Fruit fly (Drosophila melanogaster) whole organism, embryonic: ENCODE data around the gene CG7974.
A peak's percentile ranks its signal among the peaks of the same experiment; 100 is the strongest.

Experiments
- CG11560 ChIP-seq: fragments of 200-800 bp; sonication (Bioruptor generic); IDR thresholded peaks from 3 replicates; pipeline ENCODE4 v1.3.6; 2022; ENCODE audit warnings: missing biosample characterization, missing genetic modification characterization
- CG1233 ChIP-seq: fragments of 200-800 bp; sonication (Bioruptor generic); optimal IDR thresholded peaks from 4 replicates; lab custom pipeline; 2018; ENCODE audit warnings: missing biosample characterization, mild to moderate bottlenecking, missing genetic modification characterization
- CG12769 ChIP-seq: fragments of 200-800 bp; sonication (Bioruptor generic); optimal IDR thresholded peaks from 2 replicates; lab custom pipeline; 2019; ENCODE audit warnings: missing biosample characterization, mild to moderate bottlenecking, missing genetic modification characterization, moderate library complexity
- CG14667 ChIP-seq: fragments of 200-800 bp; sonication (Bioruptor generic); IDR thresholded peaks from 2 replicates; pipeline ENCODE4 v1.3.6; 2022; ENCODE audit warnings: missing biosample characterization, missing genetic modification characterization
- CG15479 ChIP-seq: fragments of 200-800 bp; sonication (Bioruptor generic); optimal IDR thresholded peaks from 3 replicates; lab custom pipeline; 2019; ENCODE audit warnings: missing biosample characterization, mild to moderate bottlenecking, missing genetic modification characterization, moderate library complexity
- CG16813 ChIP-seq: fragments of 200-800 bp; sonication (Bioruptor generic); IDR thresholded peaks from 3 replicates; pipeline ENCODE4 v1.3.6; 2022; ENCODE audit warnings: missing biosample characterization, missing genetic modification characterization; ENCODE audit not compliant: partially characterized antibody
- CG17328 ChIP-seq: fragments of 200-800 bp; sonication (Bioruptor generic); IDR thresholded peaks from 2 replicates; pipeline ENCODE4 v1.3.6; 2022; ENCODE audit warnings: missing biosample characterization, missing genetic modification characterization
- CG31441 ChIP-seq: fragments of 200-800 bp; sonication (Bioruptor generic); IDR thresholded peaks from 2 replicates; pipeline ENCODE4 v1.3.6; 2022; ENCODE audit warnings: missing biosample characterization, missing genetic modification characterization
- CG3163 ChIP-seq: fragments of 200-800 bp; sonication (Bioruptor generic); optimal IDR thresholded peaks from 3 replicates; lab custom pipeline; 2016; ENCODE audit warnings: missing biosample characterization, missing genetic modification characterization
- CG33213 ChIP-seq: fragments of 200-800 bp; sonication (Bioruptor generic); optimal IDR thresholded peaks from 3 replicates; lab custom pipeline; 2016; ENCODE audit warnings: missing biosample characterization, missing genetic modification characterization
- CG4820 ChIP-seq: fragments of 200-800 bp; sonication (Bioruptor generic); optimal IDR thresholded peaks from 3 replicates; lab custom pipeline; 2016; ENCODE audit warnings: missing biosample characterization, missing genetic modification characterization
- CG6254 ChIP-seq: fragments of 200-800 bp; sonication (Bioruptor generic); optimal IDR thresholded peaks from 3 replicates; lab custom pipeline; 2017; ENCODE audit warnings: mild to moderate bottlenecking, missing biosample characterization, missing genetic modification reagents, missing genetic modification characterization
- Camta ChIP-seq: fragments of 200-800 bp; sonication (Bioruptor generic); optimal IDR thresholded peaks from 2 replicates; lab custom pipeline; 2016; ENCODE audit warnings: missing biosample characterization, missing genetic modification characterization
- D19B ChIP-seq: fragments of 200-800 bp; sonication (Bioruptor generic); optimal IDR thresholded peaks from 2 replicates; lab custom pipeline; 2017; ENCODE audit warnings: missing biosample characterization, mild to moderate bottlenecking, missing genetic modification characterization
- Deaf1 ChIP-seq: fragments of 200-800 bp; optimal IDR thresholded peaks from 3 replicates; lab custom pipeline; 2019; ENCODE audit warnings: missing biosample characterization, mild to moderate bottlenecking, missing genetic modification characterization, moderate library complexity
- Dll ChIP-seq: fragments of 200-800 bp; sonication (Bioruptor generic); IDR thresholded peaks from 4 replicates; pipeline ENCODE4 v1.3.6; 2022; ENCODE audit warnings: missing biosample characterization, missing genetic modification characterization; ENCODE audit not compliant: partially characterized antibody
- Drgx ChIP-seq: fragments of 200-800 bp; sonication (Bioruptor generic); IDR thresholded peaks from 2 replicates; pipeline ENCODE4 v1.3.6; 2022; ENCODE audit warnings: missing biosample characterization, missing genetic modification characterization
- Ets65A ChIP-seq: fragments of 200-800 bp; sonication (Bioruptor generic); peaks from one replicate; lab custom pipeline; 2016; ENCODE audit warnings: missing biosample characterization, missing genetic modification characterization
- Ets97D ChIP-seq: fragments of 200-800 bp; sonication (Bioruptor generic); optimal IDR thresholded peaks from 3 replicates; lab custom pipeline; 2016; ENCODE audit warnings: missing biosample characterization, missing genetic modification characterization
- Gug ChIP-seq: fragments of 200-800 bp; sonication (Bioruptor generic); IDR thresholded peaks from 4 replicates; pipeline ENCODE4 v1.3.6; 2022; ENCODE audit warnings: missing biosample characterization, missing genetic modification characterization
- H2.0 ChIP-seq: fragments of 200-800 bp; sonication (Bioruptor generic); IDR thresholded peaks from 2 replicates; pipeline ENCODE4 v1.3.6; 2022; ENCODE audit warnings: missing biosample characterization, missing genetic modification characterization
- Hey ChIP-seq: fragments of 200-800 bp; sonication (Bioruptor generic); optimal IDR thresholded peaks from 3 replicates; lab custom pipeline; 2018; ENCODE audit warnings: missing biosample characterization, mild to moderate bottlenecking, missing genetic modification characterization
- Hmx ChIP-seq: fragments of 200-800 bp; sonication (Bioruptor generic); optimal IDR thresholded peaks from 2 replicates; lab custom pipeline; 2016; ENCODE audit warnings: missing biosample characterization, missing genetic modification characterization
- Hsf ChIP-seq: fragments of 200-800 bp; sonication (Bioruptor generic); optimal IDR thresholded peaks from 3 replicates; lab custom pipeline; 2016; ENCODE audit warnings: missing biosample characterization, missing genetic modification characterization
- Lhr ChIP-seq: fragments of 200-800 bp; sonication (Bioruptor generic); optimal IDR thresholded peaks from 3 replicates; lab custom pipeline; 2017; ENCODE audit warnings: mild to moderate bottlenecking, missing biosample characterization, missing genetic modification reagents, missing genetic modification characterization
- NFAT ChIP-seq: fragments of 200-800 bp; sonication (Bioruptor generic); IDR thresholded peaks from 2 replicates; pipeline ENCODE4 v1.3.6; 2022; ENCODE audit warnings: missing biosample characterization, missing genetic modification characterization
- NK7.1 ChIP-seq: fragments of 200-800 bp; sonication (Bioruptor generic); optimal IDR thresholded peaks from 3 replicates; lab custom pipeline; 2016; ENCODE audit warnings: missing biosample characterization, missing genetic modification characterization
- Opbp ChIP-seq: fragments of 200-800 bp; sonication (Bioruptor generic); IDR thresholded peaks from 3 replicates; pipeline ENCODE4 v1.3.6; 2022; ENCODE audit warnings: missing biosample characterization, missing genetic modification characterization; ENCODE audit not compliant: partially characterized antibody
- Scr ChIP-seq: fragments of 200-800 bp; sonication (Bioruptor generic); IDR thresholded peaks from 2 replicates; pipeline ENCODE4 v1.3.6; 2022; ENCODE audit warnings: missing biosample characterization, missing genetic modification characterization; ENCODE audit not compliant: partially characterized antibody
- Sox100B ChIP-seq: fragments of 200-800 bp; sonication (Bioruptor generic); optimal IDR thresholded peaks from 3 replicates; lab custom pipeline; 2018; ENCODE audit warnings: missing biosample characterization, mild to moderate bottlenecking, missing genetic modification characterization
- Sry-β ChIP-seq: fragments of 200-800 bp; sonication (Bioruptor generic); optimal IDR thresholded peaks from 2 replicates; lab custom pipeline; 2018; ENCODE audit warnings: missing biosample characterization, mild to moderate bottlenecking, missing genetic modification characterization, moderate library complexity
- Sry-δ ChIP-seq: fragments of 200-800 bp; sonication (Bioruptor generic); optimal IDR thresholded peaks from 2 replicates; lab custom pipeline; 2016; ENCODE audit warnings: missing biosample characterization, missing genetic modification characterization
- abd-A ChIP-seq: fragments of 200-800 bp; sonication (Bioruptor generic); optimal IDR thresholded peaks from 3 replicates; lab custom pipeline; 2019; ENCODE audit warnings: missing biosample characterization, mild to moderate bottlenecking, missing genetic modification characterization, moderate library complexity
- ac ChIP-seq: fragments of 200-800 bp; sonication (Bioruptor generic); optimal IDR thresholded peaks from 3 replicates; lab custom pipeline; 2017; ENCODE audit warnings: missing biosample characterization, mild to moderate bottlenecking, missing genetic modification characterization
- amos ChIP-seq: fragments of 200-800 bp; sonication (Bioruptor generic); IDR thresholded peaks from 2 replicates; pipeline ENCODE4 v1.3.6; 2022; ENCODE audit warnings: missing biosample characterization, missing genetic modification characterization; ENCODE audit not compliant: partially characterized antibody
- corto ChIP-seq: fragments of 200-800 bp; sonication (Bioruptor generic); optimal IDR thresholded peaks from 2 replicates; lab custom pipeline; 2016; ENCODE audit warnings: missing biosample characterization, mild to moderate bottlenecking, missing genetic modification characterization, moderate library complexity
- dimm ChIP-seq: fragments of 200-800 bp; sonication (Bioruptor generic); IDR thresholded peaks from 2 replicates; pipeline ENCODE4 v1.3.6; 2022; ENCODE audit warnings: missing biosample characterization, missing genetic modification characterization
- fd64A ChIP-seq: fragments of 200-800 bp; sonication (Bioruptor generic); optimal IDR thresholded peaks from 3 replicates; lab custom pipeline; 2018; ENCODE audit warnings: missing biosample characterization, mild to moderate bottlenecking, missing genetic modification characterization
- gsb-n ChIP-seq: fragments of 200-800 bp; sonication (Bioruptor generic); optimal IDR thresholded peaks from 3 replicates; lab custom pipeline; 2018; ENCODE audit warnings: missing biosample characterization, mild to moderate bottlenecking, missing genetic modification characterization
- insv ChIP-seq, 2 experiments: fragments of 200-800 bp; sonication (Bioruptor generic); optimal IDR thresholded peaks; 3 replicates each; lab custom pipeline; 2016 to 2018; ENCODE audit warnings: missing biosample characterization in 2 of 2, missing genetic modification characterization in 2 of 2
- lilli ChIP-seq: fragments of 200-800 bp; sonication (Bioruptor generic); optimal IDR thresholded peaks from 3 replicates; lab custom pipeline; 2016; ENCODE audit warnings: missing biosample characterization, missing genetic modification characterization
- mirr ChIP-seq: fragments of 200-800 bp; sonication (Bioruptor generic); optimal IDR thresholded peaks from 3 replicates; lab custom pipeline; 2018; ENCODE audit warnings: missing biosample characterization, mild to moderate bottlenecking, missing genetic modification characterization
- otp ChIP-seq: fragments of 200-800 bp; sonication (Bioruptor generic); IDR thresholded peaks from 3 replicates; pipeline ENCODE4, ENCODE4 v1.3.6; 2022; ENCODE audit warnings: missing biosample characterization, missing genetic modification characterization
- phol ChIP-seq: fragments of 200-800 bp; sonication (Bioruptor generic); optimal IDR thresholded peaks from 3 replicates; lab custom pipeline; 2018; ENCODE audit warnings: missing biosample characterization, mild to moderate bottlenecking, missing genetic modification characterization, moderate library complexity
- ssp ChIP-seq: fragments of 200-800 bp; sonication (Bioruptor generic); IDR thresholded peaks from 2 replicates; pipeline ENCODE4 v1.3.6; 2022; ENCODE audit warnings: missing biosample characterization, missing genetic modification characterization
- stwl ChIP-seq: fragments of 200-800 bp; sonication (Bioruptor generic); optimal IDR thresholded peaks from 3 replicates; lab custom pipeline; 2018; ENCODE audit warnings: missing biosample characterization, mild to moderate bottlenecking, missing genetic modification characterization, moderate library complexity
- sug ChIP-seq: fragments of 200-800 bp; optimal IDR thresholded peaks from 2 replicates; lab custom pipeline; 2019; ENCODE audit warnings: missing biosample characterization, mild to moderate bottlenecking, missing genetic modification characterization, moderate library complexity
- tll ChIP-seq, 2 experiments: fragments of 200-800 bp in 1 of 2; fragments of >200 bp in 1 of 2; sonication (Bioruptor generic) in 1 of 2; optimal IDR thresholded peaks; 2 replicates each; lab custom pipeline; 2017 to 2019; ENCODE audit warnings: missing biosample characterization in 2 of 2, missing genetic modification characterization in 2 of 2, mild to moderate bottlenecking in 1 of 2, moderate library complexity in 1 of 2
- toy ChIP-seq: fragments of 200-800 bp; sonication (Bioruptor generic); IDR thresholded peaks from 2 replicates; pipeline ENCODE4 v1.3.6; 2022; ENCODE audit warnings: missing biosample characterization, missing genetic modification characterization
- trh ChIP-seq: fragments of 200-800 bp; sonication (Bioruptor generic); optimal IDR thresholded peaks from 2 replicates; lab custom pipeline; 2016; ENCODE audit warnings: missing biosample characterization, missing genetic modification characterization

The CG7974 gene

DNA sequence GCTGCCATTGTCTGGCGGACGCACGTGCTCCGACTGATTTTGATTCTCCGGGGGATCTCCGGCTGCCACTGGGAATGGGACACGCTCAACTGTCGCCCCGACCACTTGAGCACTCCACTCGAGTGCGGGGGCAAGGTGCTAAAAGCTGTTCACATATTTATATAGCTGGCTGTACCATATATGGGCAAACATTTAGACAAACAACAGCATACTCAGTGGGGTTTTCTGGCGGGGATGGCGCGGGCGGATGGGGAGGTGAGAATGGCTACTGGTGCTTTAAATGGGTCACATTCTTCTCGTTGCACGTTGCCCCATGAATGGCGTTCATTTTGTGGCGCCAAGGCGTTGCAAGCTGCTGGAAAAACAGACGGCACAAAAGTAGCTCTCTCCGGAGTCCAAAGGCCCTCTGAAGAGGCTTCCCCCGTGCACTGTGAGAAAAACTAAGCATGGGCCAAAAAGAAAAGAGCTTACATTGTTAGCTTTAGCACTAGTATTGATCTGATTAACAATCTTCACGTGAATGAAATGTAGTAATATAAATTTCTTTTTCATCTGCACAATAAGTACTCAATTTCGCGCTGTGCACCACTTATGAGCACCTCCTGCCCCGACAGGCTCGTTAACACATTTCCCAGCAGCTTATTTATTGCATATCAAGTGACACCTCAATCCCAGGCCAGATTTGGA is 25.9 kb downstream of the CG7974 start (continued):
- TF ChIP-seq CG4820 = peak; percentile 50
- no peak for TF ChIP-seq CG12769 (tag; lab: Kevin White, UChicago)
- no peak for TF ChIP-seq gsb-n (tag; lab: Kevin White, UChicago)
- no peak for TF ChIP-seq Deaf1 (tag; lab: Kevin White, UChicago)
- no peak for TF ChIP-seq insv (GFP tag; optimal IDR thresholded peaks at IDR 0.05; lab: Kevin White, UChicago)
- TF ChIP-seq abd-A (tag; lab: Kevin White, UChicago) = no peak
- TF ChIP-seq toy (GFP tag; lab: Robert Waterston, UW) = no peak
- TF ChIP-seq mirr = peak; percentile 17
- no peak for TF ChIP-seq tll (GFP tag; optimal IDR thresholded peaks at IDR 0.05; lab: Kevin White, UChicago)
- TF ChIP-seq Hmx (GFP tag; lab: Kevin White, UChicago) = no peak
- no peak for TF ChIP-seq amos
- TF ChIP-seq fd64A (GFP tag; lab: Kevin White, UChicago) = peak; percentile 61
- no peak for TF ChIP-seq Sry-β (GFP tag; lab: Kevin White, UChicago)
- TF ChIP-seq stwl (tag; lab: Kevin White, UChicago) = no peak
- peak; percentile 69; the same call in 2 of the 3 replicates for TF ChIP-seq otp (GFP tag; lab: Robert Waterston, UW)
- peak; percentile 1 for TF ChIP-seq lilli
- TF ChIP-seq Ets97D = no peak
- no peak for TF ChIP-seq D19B (GFP tag; lab: Kevin White, UChicago)
- no peak for TF ChIP-seq NK7.1
- TF ChIP-seq CG11560 (tag; lab: Robert Waterston, UW) = no peak
- TF ChIP-seq corto (GFP tag; lab: Kevin White, UChicago) = no peak
- peak; percentile 75 for TF ChIP-seq Ets65A
- no peak for TF ChIP-seq Dll (GFP tag; lab: Robert Waterston, UW)
- no peak for TF ChIP-seq ssp (GFP tag; lab: Robert Waterston, UW)
- TF ChIP-seq H2.0 = peak; percentile 36
- no peak for TF ChIP-seq CG16813
- TF ChIP-seq Drgx (GFP tag; lab: Robert Waterston, UW) = peak; percentile 75
- no peak for TF ChIP-seq Opbp (GFP tag; lab: Robert Waterston, UW)
- no peak for TF ChIP-seq CG15479 (GFP tag; lab: Kevin White, UChicago)
- peak; percentile 37 for TF ChIP-seq CG6254
- peak; percentile 1 for TF ChIP-seq Camta (GFP tag; lab: Kevin White, UChicago)
- TF ChIP-seq CG1233 (GFP tag; lab: Kevin White, UChicago) = no peak
- TF ChIP-seq Lhr (GFP tag; lab: Kevin White, UChicago) = no peak
- TF ChIP-seq trh (GFP tag; lab: Kevin White, UChicago) = no peak
- TF ChIP-seq CG31441 (GFP tag; lab: Robert Waterston, UW) = peak; percentile 51
- no peak for TF ChIP-seq Hsf (GFP tag; lab: Kevin White, UChicago)
- peak; percentile 9; the same call in 1 of the 2 replicates for TF ChIP-seq CG14667 (GFP tag; lab: Robert Waterston, UW)
- peak; percentile 36 for TF ChIP-seq Sox100B (GFP tag; lab: Kevin White, UChicago)
- 0 out of 4 replicates have a peak, but pooled peaks have one; percentile 11 for TF ChIP-seq Gug (GFP tag; lab: Robert Waterston, UW)
- peak; percentile 54 for TF ChIP-seq phol
- TF ChIP-seq NFAT (GFP tag; lab: Robert Waterston, UW) = no peak
- no peak for TF ChIP-seq dimm (GFP tag; lab: Robert Waterston, UW)
- no peak for TF ChIP-seq CG33213 (GFP tag; lab: Kevin White, UChicago)
- TF ChIP-seq Sry-δ = no peak
- TF ChIP-seq sug = no peak
- TF ChIP-seq CG3163 = no peak
- peak; percentile 50 for TF ChIP-seq CG17328
- no peak for TF ChIP-seq ac (GFP tag; lab: Kevin White, UChicago)
- no peak for TF ChIP-seq Scr (GFP tag; lab: Robert Waterston, UW)
- TF ChIP-seq Hey = no peak
- TF ChIP-seq, all 482 proteins: peak for 156
